Fruit fly (Drosophila melanogaster) whole organism, adult: Measurements from ENCODE around the gene cu.

ENCODE experiments used
- CG12768 ChIP-seq: fragments of 200-800 bp; sonication (Bioruptor generic); optimal IDR thresholded peaks from 2 replicates; lab custom pipeline; 2017; ENCODE audit warnings: missing biosample characterization, missing genetic modification characterization, mild to moderate bottlenecking, moderate library complexity, missing genetic modification reagents
- CG33017 ChIP-seq: fragments of 200-800 bp; sonication (Bioruptor generic); optimal IDR thresholded peaks from 2 replicates; lab custom pipeline; 2018; ENCODE audit warnings: missing biosample characterization, mild to moderate bottlenecking, missing genetic modification characterization, moderate library complexity
- Clk ChIP-seq: fragments of 200-800 bp; sonication (Bioruptor generic); optimal IDR thresholded peaks from 2 replicates; lab custom pipeline; 2017; ENCODE audit warnings: missing biosample characterization, missing genetic modification characterization
- Hr96 ChIP-seq: fragments of 200-800 bp; sonication (Bioruptor generic); optimal IDR thresholded peaks from 2 replicates; lab custom pipeline; 2016; ENCODE audit warnings: missing biosample characterization, missing genetic modification characterization
- Mnt ChIP-seq: fragments of 200-800 bp; sonication (Bioruptor generic); optimal IDR thresholded peaks from 2 replicates; lab custom pipeline; 2016; ENCODE audit warnings: missing biosample characterization, mild to moderate bottlenecking, missing genetic modification characterization
- cic ChIP-seq: fragments of 200-800 bp; sonication (Bioruptor generic); optimal IDR thresholded peaks from 2 replicates; lab custom pipeline; 2017; ENCODE audit warnings: missing biosample characterization, mild to moderate bottlenecking, missing genetic modification characterization, moderate library complexity
- cnc ChIP-seq, 2 experiments: fragments of >200 bp; optimal IDR thresholded peaks; 2 replicates each; lab custom pipeline; 2017
- kay ChIP-seq: fragments of 200-800 bp; sonication (Bioruptor generic); peaks from one replicate; lab custom pipeline; 2016; ENCODE audit warnings: missing biosample characterization, missing genetic modification characterization, borderline replicate concordance

dm6 chr3R:11240891-11241290, 43.5 kb downstream of the cu start, which contains the start of the genes scpr-B and scpr-A:
- TF ChIP-seq Mnt (GFP tag; lab: Kevin White, UChicago), result no peak
- no peak for TF ChIP-seq cic (GFP tag; lab: Kevin White, UChicago)
- no peak for TF ChIP-seq Clk (GFP tag; lab: Kevin White, UChicago)
- no peak for TF ChIP-seq kay (GFP tag; lab: Kevin White, UChicago)
- TF ChIP-seq cnc (optimal IDR thresholded peaks at IDR 0.05; lab: Kevin White, UChicago), result no peak
- no peak for TF ChIP-seq CG12768 (GFP tag; lab: Kevin White, UChicago)
- no peak for TF ChIP-seq Hr96 (GFP tag; lab: Kevin White, UChicago)
- TF ChIP-seq CG33017, result no peak
